Worm (Caenorhabditis elegans) whole organism, L4 larva: ENCODE data around the gene C24D10.4.

Source experiments
- ceh-28 ChIP-seq: fragments of 150-350 bp; optimal IDR thresholded peaks from 2 replicates; lab custom pipeline; 2014; ENCODE audit warnings: missing biosample characterization, missing genetic modification reagents, missing genetic modification characterization
- ceh-32 ChIP-seq: sonication (generic microtip); optimal IDR thresholded peaks from 2 replicates; lab custom pipeline; 2016; ENCODE audit warnings: mild to moderate bottlenecking, missing genetic modification characterization, missing compliant biosample characterization; ENCODE audit not compliant: poor library complexity
- ceh-82 ChIP-seq: sonication (generic microtip); optimal IDR thresholded peaks from 2 replicates; lab custom pipeline; 2017; ENCODE audit warnings: missing biosample characterization, missing genetic modification characterization
- daf-12 ChIP-seq: fragments of 150-350 bp; optimal IDR thresholded peaks from 2 replicates; lab custom pipeline; 2014; ENCODE audit warnings: missing biosample characterization, missing genetic modification reagents, missing genetic modification characterization
- hlh-11 ChIP-seq: fragments of 200-800 bp; sonication (Bioruptor generic); optimal IDR thresholded peaks from 2 replicates; lab custom pipeline; 2018; ENCODE audit warnings: mild to moderate bottlenecking, missing genetic modification characterization, missing compliant biosample characterization
- lin-13 ChIP-seq: fragments of 150-350 bp; optimal IDR thresholded peaks from 2 replicates; lab custom pipeline; 2014; ENCODE audit warnings: missing biosample characterization, missing genetic modification reagents, missing genetic modification characterization
- nhr-10 ChIP-seq: fragments of 150-350 bp; optimal IDR thresholded peaks from 2 replicates; lab custom pipeline; 2014; ENCODE audit warnings: missing biosample characterization, missing genetic modification characterization
- nhr-25 ChIP-seq: sonication (generic microtip); optimal IDR thresholded peaks from 2 replicates; lab custom pipeline; 2017; ENCODE audit warnings: missing genetic modification characterization, mild to moderate bottlenecking, missing compliant biosample characterization, antibody characterized with exemption, moderate library complexity, borderline replicate concordance; ENCODE audit not compliant: insufficient read depth
- nhr-41 ChIP-seq: fragments of 200-800 bp; sonication (Bioruptor generic); IDR thresholded peaks from 2 replicates; pipeline ENCODE4 v1.3.6; 2022; ENCODE audit warnings: missing genetic modification reagents, missing genetic modification characterization, missing compliant biosample characterization
- nhr-6 ChIP-seq: fragments of 150-350 bp; optimal IDR thresholded peaks from 2 replicates; lab custom pipeline; 2014; ENCODE audit warnings: missing biosample characterization, missing genetic modification characterization
- skn-1 ChIP-seq: fragments of 150-350 bp; optimal IDR thresholded peaks from 2 replicates; lab custom pipeline; 2014; ENCODE audit warnings: missing biosample characterization, missing genetic modification characterization
- snpc-1.2 ChIP-seq: fragments of 200-800 bp; sonication (Bioruptor generic); IDR thresholded peaks from 2 replicates; pipeline ENCODE4 v1.3.6; 2022; ENCODE audit warnings: missing genetic modification reagents, missing genetic modification characterization, missing compliant biosample characterization
- snpc-4 ChIP-seq: fragments of 150-350 bp; optimal IDR thresholded peaks from 2 replicates; lab custom pipeline; 2014; ENCODE audit warnings: missing biosample characterization, missing genetic modification characterization
- unc-39 ChIP-seq: sonication (generic microtip); optimal IDR thresholded peaks from 2 replicates; lab custom pipeline; 2017; ENCODE audit warnings: missing biosample characterization, missing genetic modification characterization

DNA sequence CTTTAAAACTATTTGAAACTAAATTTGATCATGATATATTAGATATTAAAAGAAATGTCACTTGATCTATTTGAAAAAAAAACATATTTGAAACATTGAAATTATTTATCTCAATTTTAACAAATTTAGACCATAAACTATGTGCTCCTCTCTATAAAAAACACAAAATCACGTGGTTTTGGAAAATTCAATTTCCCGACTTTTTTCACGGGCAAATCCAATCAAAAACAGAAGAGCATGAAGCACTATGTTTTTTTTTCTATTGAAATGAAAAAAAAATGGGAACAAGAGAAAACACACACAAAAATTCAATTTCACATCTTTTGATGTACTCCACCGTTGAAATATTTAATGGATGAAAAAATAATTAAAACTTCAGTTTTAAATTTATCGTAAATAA is 21.1 kb upstream of the C24D10.4 start:
- no peak for TF ChIP-seq nhr-25
- no peak for TF ChIP-seq ceh-32 (tag; lab: Kevin White, UChicago)
- no peak for TF ChIP-seq nhr-6 (tag; lab: Kevin White, UChicago)
- TF ChIP-seq nhr-10: no peak
- no peak for TF ChIP-seq skn-1 (tag; lab: Kevin White, UChicago)
- TF ChIP-seq ceh-28: no peak
- no peak for TF ChIP-seq snpc-4 (tag; lab: Kevin White, UChicago)
- no peak for TF ChIP-seq hlh-11
- no peak for TF ChIP-seq daf-12
- no peak for TF ChIP-seq snpc-1.2 (GFP tag; lab: Robert Waterston, UW)
- no peak for TF ChIP-seq unc-39
- TF ChIP-seq ceh-82: no peak
- TF ChIP-seq lin-13 (GFP tag; lab: Kevin White, UChicago): no peak
- no peak for TF ChIP-seq nhr-41 (GFP tag; lab: Robert Waterston, UW)
